Fruit fly (Drosophila melanogaster): ENCODE results near the gene Ude.

Gene Ude

dm6 chr3R:24809576-24810279, 10.3 kb upstream of the Ude start (continued):
- TF ChIP-seq CG9437 (GFP tag; optimal IDR thresholded peaks at IDR 0.05) (no peak), Hr78 (GFP tag; optimal IDR thresholded peaks at IDR 0.05) (peak in 1 of 2 experiments; percentile 33), Lim3 (GFP tag; IDR thresholded peaks at IDR 0.05) (no peak), luna (GFP tag; optimal IDR thresholded peaks at IDR 0.05) (no peak), bsh (GFP tag; optimal IDR thresholded peaks at IDR 0.05) (peak in 1 of 2 experiments; percentile 59), Six4 (GFP tag; optimal IDR thresholded peaks at IDR 0.05) (peak; percentile 9), CG10543 (GFP tag; optimal IDR thresholded peaks at IDR 0.05) (peak; percentile 48), lov (optimal IDR thresholded peaks at IDR 0.05) (no peak), lov (GFP tag; IDR thresholded peaks at IDR 0.05) (no peak), CG10979 (tag; optimal IDR thresholded peaks at IDR 0.05) (peak; percentile 13), CG11398 (GFP tag; optimal IDR thresholded peaks at IDR 0.05) (no peak), CG9817 (tag; optimal IDR thresholded peaks at IDR 0.05) (peak; percentile 9), CG9727 (GFP tag; optimal IDR thresholded peaks at IDR 0.05) (peak; percentile 47), CG3407 (GFP tag; optimal IDR thresholded peaks at IDR 0.05) (peak; percentile 60), CG4854 (GFP tag; optimal IDR thresholded peaks at IDR 0.05) (peak; percentile 63), lola (GFP tag; optimal IDR thresholded peaks at IDR 0.05) (peak in 1 of 3 experiments; percentile 2), Dll (GFP tag; IDR thresholded peaks at IDR 0.05; ENCODE audit: partially characterized antibody) (no peak), CG6683 (GFP tag; optimal IDR thresholded peaks at IDR 0.05) (peak; percentile 43), rib (GFP tag; IDR thresholded peaks at IDR 0.05) (0 out of 2 replicates have a peak, but pooled peaks have one; percentile 12), Fer3 (tag; optimal IDR thresholded peaks at IDR 0.05) (no peak), CG10147 (GFP tag; optimal IDR thresholded peaks at IDR 0.05) (peak; percentile 39), Atf3 (GFP tag; optimal IDR thresholded peaks at IDR 0.05) (no peak), Eip74EF (GFP tag; optimal IDR thresholded peaks at IDR 0.05) (peak in 1 of 2 experiments; percentile 28), CG6689 (GFP tag; IDR thresholded peaks at IDR 0.05) (no peak), CG4328 (GFP tag; optimal IDR thresholded peaks at IDR 0.05) (peak; percentile 61), nerfin-1 (tag; optimal IDR thresholded peaks at IDR 0.05) (peak; percentile 52), sens (GFP tag) (peak; percentile 94), chinmo (GFP tag; IDR thresholded peaks at IDR 0.05; ENCODE audit: partially characterized antibody) (0 out of 4 replicates have a peak, but pooled peaks have one; percentile 21), CG10959 (GFP tag; IDR thresholded peaks at IDR 0.05) (no peak), CG10431 (GFP tag; optimal IDR thresholded peaks at IDR 0.05) (peak; percentile 44), Rfx (GFP tag; IDR thresholded peaks at IDR 0.05) (no peak), nau (GFP tag; optimal IDR thresholded peaks at IDR 0.05) (no peak), Max (GFP tag; optimal IDR thresholded peaks at IDR 0.05) (no peak), Nf-YC (tag; optimal IDR thresholded peaks at IDR 0.05) (no peak), CG12071 (GFP tag; optimal IDR thresholded peaks at IDR 0.05) (peak; percentile 59), CG10654 (GFP tag; optimal IDR thresholded peaks at IDR 0.05) (no peak), CG15696 (tag; optimal IDR thresholded peaks at IDR 0.05) (peak; percentile 54), eyg (GFP tag; optimal IDR thresholded peaks at IDR 0.05) (peak; percentile 14), Dfd (GFP tag; optimal IDR thresholded peaks at IDR 0.05) (no peak), hb (GFP tag; IDR thresholded peaks at IDR 0.05; ENCODE audit: partially characterized antibody) (no peak), B-H1 (GFP tag; IDR thresholded peaks at IDR 0.05) (no peak; the same call in 2 of the 3 replicates), jing (GFP tag; optimal IDR thresholded peaks at IDR 0.05) (no peak), CG8359 (GFP tag; optimal IDR thresholded peaks at IDR 0.05; ENCODE audit: borderline replicate concordance) (peak; percentile 54), CG8388 (GFP tag; optimal IDR thresholded peaks at IDR 0.05) (peak; percentile 40), CG34376 (GFP tag; optimal IDR thresholded peaks at IDR 0.05) (peak; percentile 83), H2.0 (GFP tag; IDR thresholded peaks at IDR 0.05) (no peak), sna (GFP tag; IDR thresholded peaks at IDR 0.05; ENCODE audit: partially characterized antibody) (no peak), PHDP (tag; optimal IDR thresholded peaks at IDR 0.05) (peak; percentile 67)

All from whole organism, embryonic.